Fruit fly (Drosophila melanogaster) whole organism: ENCODE measurements around the gene CG33777.

Experiments
- CG8478 ChIP-seq: fragments of >200 bp; optimal IDR thresholded peaks from 2 replicates; lab custom pipeline; 2018; ENCODE audit warnings: inconsistent platforms
- Dll ChIP-seq: fragments of >200 bp; optimal IDR thresholded peaks from 2 replicates; lab custom pipeline; 2017
- EcR ChIP-seq, 2 experiments: fragments of >200 bp; optimal IDR thresholded peaks; 2 replicates each; lab custom pipeline; 2017; ENCODE audit warnings: missing biosample characterization in 2 of 2, missing genetic modification characterization in 2 of 2, missing genetic modification reagents in 2 of 2
- pan ChIP-seq: fragments of >200 bp; optimal IDR thresholded peaks from 2 replicates; lab custom pipeline; 2017
- psq ChIP-seq: fragments of >200 bp; optimal IDR thresholded peaks from 2 replicates; lab custom pipeline; 2017
- usp ChIP-seq: fragments of >200 bp; optimal IDR thresholded peaks from 2 replicates; lab custom pipeline; 2017; ENCODE audit warnings: missing biosample characterization, missing genetic modification characterization, mixed read lengths

- peak; percentile 44 to 88 for TF ChIP-seq EcR (GFP tag; optimal IDR thresholded peaks at IDR 0.05; lab: Kevin White, UChicago)
- TF ChIP-seq Dll (lab: Kevin White, UChicago) = no peak
- TF ChIP-seq usp (GFP tag; lab: Kevin White, UChicago) = no peak
- TF ChIP-seq pan (lab: Kevin White, UChicago) = no peak
- no peak for TF ChIP-seq psq (lab: Kevin White, UChicago)
- TF ChIP-seq CG8478 (lab: Kevin White, UChicago) = no peak
These were observed 11.2 kb downstream of the CG33777 start for dm6 chr3L:4543807-4544197.
